Worm (Caenorhabditis elegans) whole organism, L3 larva: ENCODE results near the gene Y60A3A.24.

ENCODE experiments used
- R02D3.7 ChIP-seq: fragments of 150-350 bp; optimal IDR thresholded peaks from 2 replicates; lab custom pipeline; 2014; ENCODE audit warnings: missing biosample characterization, missing genetic modification characterization
- ZK546.5 ChIP-seq: sonication (generic microtip); optimal IDR thresholded peaks from 2 replicates; lab custom pipeline; 2017; ENCODE audit warnings: missing biosample characterization, missing genetic modification characterization
- aly-2 ChIP-seq: fragments of 150-350 bp; optimal IDR thresholded peaks from 2 replicates; lab custom pipeline; 2014; ENCODE audit warnings: missing biosample characterization, missing genetic modification characterization
- ama-1 ChIP-seq: fragments of 150-350 bp; optimal IDR thresholded peaks from 2 replicates; lab custom pipeline; 2018
- ceh-16 ChIP-seq: sonication (generic microtip); optimal IDR thresholded peaks from 2 replicates; lab custom pipeline; 2017; ENCODE audit warnings: missing biosample characterization, missing genetic modification characterization
- ceh-28 ChIP-seq: fragments of 150-350 bp; optimal IDR thresholded peaks from 2 replicates; lab custom pipeline; 2014; ENCODE audit warnings: missing biosample characterization, missing genetic modification reagents, missing genetic modification characterization
- ceh-82 ChIP-seq: fragments of 150-350 bp; optimal IDR thresholded peaks from 2 replicates; lab custom pipeline; 2014; ENCODE audit warnings: missing biosample characterization, missing genetic modification characterization
- ceh-9 ChIP-seq: sonication (generic microtip); optimal IDR thresholded peaks from 2 replicates; lab custom pipeline; 2018; ENCODE audit warnings: missing biosample characterization, missing genetic modification characterization
- egl-27 ChIP-seq: sonication (generic microtip); optimal IDR thresholded peaks from 4 replicates; lab custom pipeline; 2017; ENCODE audit warnings: missing biosample characterization, missing genetic modification reagents, missing genetic modification characterization
- egl-5 ChIP-seq: fragments of 150-350 bp; optimal IDR thresholded peaks from 2 replicates; lab custom pipeline; 2017; ENCODE audit warnings: missing biosample characterization, missing genetic modification reagents, missing genetic modification characterization, inconsistent platforms
- elt-1 ChIP-seq: fragments of 150-350 bp; optimal IDR thresholded peaks from 2 replicates; lab custom pipeline; 2014; ENCODE audit warnings: missing biosample characterization, missing genetic modification characterization
- elt-2 ChIP-seq: sonication (generic microtip); optimal IDR thresholded peaks from 2 replicates; lab custom pipeline; 2016; ENCODE audit warnings: missing genetic modification reagents, mild to moderate bottlenecking, missing genetic modification characterization, missing compliant biosample characterization
- elt-3 ChIP-seq, 3 experiments: fragments of 150-350 bp in 1 of 3; sonication (generic microtip) in 2 of 3; optimal IDR thresholded peaks; 2 replicates in 2 of 3; 4 replicates in 1 of 3; lab custom pipeline; 2014 to 2017; ENCODE audit warnings: missing biosample characterization in 3 of 3, missing genetic modification characterization in 3 of 3
- eor-1 ChIP-seq, 2 experiments: fragments of 150-350 bp; optimal IDR thresholded peaks; 2 replicates each; lab custom pipeline; 2014 to 2018; ENCODE audit warnings: missing biosample characterization in 2 of 2, missing genetic modification characterization in 2 of 2
- fkh-10 ChIP-seq: sonication (generic microtip); optimal IDR thresholded peaks from 2 replicates; lab custom pipeline; 2017; ENCODE audit warnings: missing biosample characterization, missing genetic modification reagents, missing genetic modification characterization
- fkh-2 ChIP-seq: fragments of 150-350 bp; optimal IDR thresholded peaks from 2 replicates; lab custom pipeline; 2014; ENCODE audit warnings: missing biosample characterization, missing genetic modification reagents, missing genetic modification characterization
- hmg-11 ChIP-seq: sonication (generic microtip); optimal IDR thresholded peaks from 2 replicates; lab custom pipeline; 2016; ENCODE audit warnings: missing genetic modification characterization, missing compliant biosample characterization
- jun-1 ChIP-seq: fragments of 150-350 bp; optimal IDR thresholded peaks from 2 replicates; lab custom pipeline; 2014; ENCODE audit warnings: missing biosample characterization, missing genetic modification reagents, missing genetic modification characterization
- lin-15B ChIP-seq: fragments of 150-350 bp; optimal IDR thresholded peaks from 2 replicates; lab custom pipeline; 2014; ENCODE audit warnings: missing biosample characterization, missing genetic modification characterization
- lin-39 ChIP-seq: fragments of 150-350 bp; optimal IDR thresholded peaks from 2 replicates; lab custom pipeline; 2018; ENCODE audit warnings: missing biosample characterization, missing genetic modification reagents, missing genetic modification characterization
- mdl-1 ChIP-seq: fragments of 150-350 bp; optimal IDR thresholded peaks from 2 replicates; lab custom pipeline; 2014; ENCODE audit warnings: missing biosample characterization, missing genetic modification characterization
- mml-1 ChIP-seq: fragments of 150-350 bp; sonication (generic microtip); optimal IDR thresholded peaks from 3 replicates; lab custom pipeline; 2014; ENCODE audit warnings: missing biosample characterization, missing genetic modification characterization
- nfya-1 ChIP-seq: sonication (generic microtip); optimal IDR thresholded peaks from 2 replicates; lab custom pipeline; 2017; ENCODE audit warnings: missing genetic modification characterization, mild to moderate bottlenecking, missing compliant biosample characterization, antibody characterized with exemption, moderate library complexity; ENCODE audit not compliant: insufficient read depth
- nhr-11 ChIP-seq: fragments of 150-350 bp; optimal IDR thresholded peaks from 2 replicates; lab custom pipeline; 2014; ENCODE audit warnings: missing biosample characterization, missing genetic modification characterization
- nhr-23 ChIP-seq: fragments of 150-350 bp; optimal IDR thresholded peaks from 2 replicates; lab custom pipeline; 2014; ENCODE audit warnings: missing biosample characterization, missing genetic modification reagents, missing genetic modification characterization
- nhr-237 ChIP-seq: fragments of 150-350 bp; optimal IDR thresholded peaks from 2 replicates; lab custom pipeline; 2014; ENCODE audit warnings: missing biosample characterization, missing genetic modification characterization
- nhr-25 ChIP-seq: sonication (generic microtip); optimal IDR thresholded peaks from 2 replicates; lab custom pipeline; 2017; ENCODE audit warnings: missing biosample characterization, missing genetic modification characterization
- nhr-28 ChIP-seq: fragments of 150-350 bp; optimal IDR thresholded peaks from 2 replicates; lab custom pipeline; 2014; ENCODE audit warnings: missing biosample characterization, missing genetic modification characterization
- nhr-43 ChIP-seq: sonication (generic microtip); optimal IDR thresholded peaks from 2 replicates; lab custom pipeline; 2016; ENCODE audit warnings: mild to moderate bottlenecking, missing genetic modification characterization, missing compliant biosample characterization; ENCODE audit not compliant: poor library complexity, severe bottlenecking
- nhr-76 ChIP-seq: fragments of 150-350 bp; sonication (generic microtip); optimal IDR thresholded peaks from 5 replicates; lab custom pipeline; 2014; ENCODE audit warnings: missing biosample characterization, missing genetic modification characterization
- nhr-77 ChIP-seq: fragments of 150-350 bp; optimal IDR thresholded peaks from 2 replicates; lab custom pipeline; 2014; ENCODE audit warnings: missing biosample characterization, missing genetic modification characterization
- pha-4 ChIP-seq: fragments of 150-350 bp; optimal IDR thresholded peaks from 2 replicates; lab custom pipeline; 2014; ENCODE audit warnings: missing biosample characterization, missing genetic modification reagents, missing genetic modification characterization
- pqm-1 ChIP-seq: fragments of 150-350 bp; optimal IDR thresholded peaks from 2 replicates; lab custom pipeline; 2017; ENCODE audit warnings: missing biosample characterization, missing genetic modification characterization, inconsistent platforms
- sea-2 ChIP-seq: fragments of 150-350 bp; sonication (generic microtip); optimal IDR thresholded peaks from 4 replicates; lab custom pipeline; 2014; ENCODE audit warnings: missing biosample characterization, missing genetic modification reagents, missing genetic modification characterization
- skn-1 ChIP-seq: fragments of 150-350 bp; optimal IDR thresholded peaks from 2 replicates; lab custom pipeline; 2014; ENCODE audit warnings: missing biosample characterization, missing genetic modification characterization
- snpc-4 ChIP-seq: fragments of 150-350 bp; optimal IDR thresholded peaks from 2 replicates; lab custom pipeline; 2014; ENCODE audit warnings: missing biosample characterization, missing genetic modification characterization
- tbx-2 ChIP-seq: sonication (generic microtip); optimal IDR thresholded peaks from 2 replicates; lab custom pipeline; 2016; ENCODE audit warnings: mild to moderate bottlenecking, missing genetic modification characterization, missing compliant biosample characterization
- unc-62 ChIP-seq: fragments of 150-350 bp; sonication (generic microtip); optimal IDR thresholded peaks from 4 replicates; lab custom pipeline; 2014; ENCODE audit warnings: missing biosample characterization, missing genetic modification reagents, missing genetic modification characterization

Gene Y60A3A.24

ce11 chrV:20005724-20006132 is 24.0 kb upstream of the Y60A3A.24 start:
- TF ChIP-seq nhr-25 (tag; lab: Kevin White, UChicago) (peak; percentile 34), elt-2 (tag; lab: Kevin White, UChicago) (peak; percentile 50), fkh-2 (tag; lab: Kevin White, UChicago) (no peak), ceh-28 (tag; lab: Kevin White, UChicago) (peak; percentile 90), fkh-10 (GFP tag; lab: Kevin White, UChicago) (peak; percentile 68), unc-62 (GFP tag; lab: Kevin White, UChicago) (peak; percentile 48), nfya-1 (peak; percentile 89), elt-1 (tag; lab: Kevin White, UChicago) (no peak), egl-5 (tag; lab: Kevin White, UChicago) (peak; percentile 36), ama-1 (lab: Kevin White, UChicago) (peak; percentile 26), lin-15B (peak; percentile 7), lin-39 (peak; percentile 87), ceh-82 (tag; lab: Kevin White, UChicago) (peak; percentile 17), hmg-11 (tag; lab: Kevin White, UChicago) (peak; percentile 93), mdl-1 (peak; percentile 65), pqm-1 (tag; lab: Kevin White, UChicago) (peak; percentile 7), ZK546.5 (tag; lab: Kevin White, UChicago) (no peak), sea-2 (GFP tag; lab: Kevin White, UChicago) (peak; percentile 30), ceh-16 (tag; lab: Kevin White, UChicago) (no peak), nhr-23 (peak; percentile 42), R02D3.7 (tag; lab: Kevin White, UChicago) (peak; percentile 37), tbx-2 (tag; lab: Kevin White, UChicago) (peak; percentile 13), jun-1 (peak; percentile 41), snpc-4 (peak; percentile 32), ceh-9 (tag; lab: Kevin White, UChicago) (no peak), nhr-76 (tag; lab: Kevin White, UChicago) (no peak), pha-4 (tag; lab: Kevin White, UChicago) (peak; percentile 74), eor-1 (tag; optimal IDR thresholded peaks at IDR 0.05; lab: Kevin White, UChicago) (no peak), nhr-11 (no peak), nhr-28 (tag; lab: Kevin White, UChicago) (no peak)

ce11 chrV:20004385-20004784 is 22.7 kb upstream of the Y60A3A.24 start, which contains the start of gene unc-51:
TSS of gene unc-51 (minus strand) at chrV:20004485.
- no peak for TF ChIP-seq nhr-237 (tag; lab: Kevin White, UChicago)
- TF ChIP-seq elt-1 (tag; lab: Kevin White, UChicago): no peak
- TF ChIP-seq egl-27 (tag; lab: Kevin White, UChicago): no peak
- TF ChIP-seq pha-4 (tag; lab: Kevin White, UChicago): peak; percentile 12
- TF ChIP-seq mdl-1: no peak
- TF ChIP-seq pqm-1 (tag; lab: Kevin White, UChicago): no peak
- peak; percentile 7 for TF ChIP-seq elt-2 (tag; lab: Kevin White, UChicago)
- no peak for TF ChIP-seq ceh-82 (tag; lab: Kevin White, UChicago)
- TF ChIP-seq elt-3 (tag; optimal IDR thresholded peaks at IDR 0.05; lab: Kevin White, UChicago): no peak

ce11 chrV:20002194-20002593 is 20.5 kb upstream of the Y60A3A.24 start:
- TF ChIP-seq skn-1 (tag; lab: Kevin White, UChicago): no peak
- TF ChIP-seq nhr-43 (tag; lab: Kevin White, UChicago): no peak
- TF ChIP-seq egl-5 (tag; lab: Kevin White, UChicago): no peak
- no peak for TF ChIP-seq jun-1
- no peak for TF ChIP-seq fkh-10 (GFP tag; lab: Kevin White, UChicago)
- TF ChIP-seq sea-2 (GFP tag; lab: Kevin White, UChicago): no peak
- no peak for TF ChIP-seq elt-3 (tag; optimal IDR thresholded peaks at IDR 0.05; lab: Kevin White, UChicago)
- no peak for TF ChIP-seq nhr-237 (tag; lab: Kevin White, UChicago)
- TF ChIP-seq nhr-77 (tag; lab: Kevin White, UChicago): no peak
- TF ChIP-seq mml-1 (tag; lab: Kevin White, UChicago): no peak
- no peak for TF ChIP-seq nhr-28 (tag; lab: Kevin White, UChicago)
- TF ChIP-seq egl-27 (tag; lab: Kevin White, UChicago): no peak
- no peak for TF ChIP-seq aly-2 (tag; lab: Kevin White, UChicago)
- TF ChIP-seq, all 47 proteins: peak for 0
